Fruit fly (Drosophila melanogaster) whole organism, wandering third instar larva: ENCODE measurements around the gene yellow-e2.

Experiments
- Abd-B ChIP-seq: fragments of >200 bp; optimal IDR thresholded peaks from 2 replicates; lab custom pipeline; 2017; ENCODE audit warnings: missing biosample characterization, missing genetic modification characterization
- CG32264 ChIP-seq: fragments of 200-800 bp; sonication (Bioruptor generic); optimal IDR thresholded peaks from 2 replicates; lab custom pipeline; 2016; ENCODE audit warnings: missing biosample characterization, missing genetic modification characterization
- CG9705 ChIP-seq: fragments of 200-800 bp; sonication (Bioruptor generic); optimal IDR thresholded peaks from 2 replicates; lab custom pipeline; 2018; ENCODE audit warnings: missing biosample characterization, mild to moderate bottlenecking, missing genetic modification characterization
- CrebA ChIP-seq: fragments of 200-800 bp; sonication (Bioruptor generic); optimal IDR thresholded peaks from 2 replicates; lab custom pipeline; 2016; ENCODE audit warnings: missing biosample characterization, mild to moderate bottlenecking, missing genetic modification characterization, borderline replicate concordance
- Dfd ChIP-seq: fragments of >200 bp; optimal IDR thresholded peaks from 2 replicates; lab custom pipeline; 2017; ENCODE audit warnings: missing biosample characterization, missing genetic modification characterization
- Dif ChIP-seq: fragments of 200-275, 200-300 bp; sonication (Bioruptor generic); optimal IDR thresholded peaks from 2 replicates; lab custom pipeline; 2018; ENCODE audit warnings: missing biosample characterization, missing genetic modification characterization; ENCODE audit not compliant: partially characterized antibody
- GATAd ChIP-seq: sonication (Bioruptor generic); optimal IDR thresholded peaks from 2 replicates; lab custom pipeline; 2016; ENCODE audit warnings: missing biosample characterization, missing genetic modification characterization
- HLH106 ChIP-seq: fragments of 200-800 bp; optimal IDR thresholded peaks from 3 replicates; lab custom pipeline; 2019; ENCODE audit warnings: missing biosample characterization, mild to moderate bottlenecking, missing genetic modification characterization, moderate library complexity
- Hnf4 ChIP-seq: fragments of 200-800 bp; sonication (Bioruptor generic); optimal IDR thresholded peaks from 2 replicates; lab custom pipeline; 2016; ENCODE audit warnings: missing biosample characterization, mild to moderate bottlenecking, missing genetic modification characterization
- Hr78 ChIP-seq: fragments of >200 bp; optimal IDR thresholded peaks from 2 replicates; lab custom pipeline; 2017; ENCODE audit warnings: missing biosample characterization, missing genetic modification characterization
- Hr83 ChIP-seq: fragments of 200-300 bp; sonication (Bioruptor generic); optimal IDR thresholded peaks from 2 replicates; lab custom pipeline; 2016; ENCODE audit warnings: missing biosample characterization, mild to moderate bottlenecking, missing genetic modification characterization, moderate library complexity; ENCODE audit not compliant: poor library complexity, severe bottlenecking
- Jra ChIP-seq: sonication (Bioruptor generic); optimal IDR thresholded peaks from 2 replicates; lab custom pipeline; 2016; ENCODE audit warnings: missing biosample characterization, missing genetic modification characterization
- Mio ChIP-seq: sonication (Bioruptor generic); optimal IDR thresholded peaks from 2 replicates; lab custom pipeline; 2016; ENCODE audit warnings: missing biosample characterization, missing genetic modification characterization
- Myc ChIP-seq: fragments of >200 bp; optimal IDR thresholded peaks from 2 replicates; lab custom pipeline; 2017
- N ChIP-seq: fragments of >200 bp; optimal IDR thresholded peaks from 2 replicates; lab custom pipeline; 2018; ENCODE audit warnings: missing biosample characterization, missing external identifiers, missing genetic modification characterization
- OdsH ChIP-seq: fragments of 200-800 bp; sonication (Bioruptor generic); optimal IDR thresholded peaks from 2 replicates; lab custom pipeline; 2016; ENCODE audit warnings: missing biosample characterization, mild to moderate bottlenecking, missing genetic modification characterization
- Rel ChIP-seq, 2 experiments: fragments of 200-800 bp; sonication (Bioruptor generic) in 1 of 2; optimal IDR thresholded peaks; 2 replicates in 1 of 2; 3 replicates in 1 of 2; lab custom pipeline; 2016 to 2019; ENCODE audit warnings: mild to moderate bottlenecking in 2 of 2, missing biosample characterization in 2 of 2, missing genetic modification characterization in 2 of 2, moderate library complexity in 1 of 2
- Sp1 ChIP-seq: fragments of 200-800 bp; sonication (Bioruptor generic); optimal IDR thresholded peaks from 3 replicates; lab custom pipeline; 2019; ENCODE audit warnings: missing biosample characterization, mild to moderate bottlenecking, missing genetic modification characterization, moderate library complexity
- Vsx2 ChIP-seq: fragments of 200-300, 225-300 bp; sonication (Bioruptor generic); optimal IDR thresholded peaks from 2 replicates; lab custom pipeline; 2018; ENCODE audit warnings: missing biosample characterization, missing genetic modification characterization; ENCODE audit not compliant: partially characterized antibody
- br ChIP-seq: fragments of 200-800 bp; sonication (Bioruptor generic); optimal IDR thresholded peaks from 2 replicates; lab custom pipeline; 2016; ENCODE audit warnings: missing biosample characterization, missing genetic modification characterization
- brk ChIP-seq: fragments of 200-800 bp; sonication (Bioruptor generic); optimal IDR thresholded peaks from 2 replicates; lab custom pipeline; 2016; ENCODE audit warnings: missing biosample characterization, mild to moderate bottlenecking, missing genetic modification characterization
- dl ChIP-seq, 2 experiments: fragments of 175-275, 200-275 bp in 1 of 2; fragments of 200-275 bp in 1 of 2; sonication (Bioruptor generic); optimal IDR thresholded peaks; lab custom pipeline; 2018; ENCODE audit warnings: mild to moderate bottlenecking in 2 of 2, missing biosample characterization in 2 of 2, missing genetic modification characterization in 2 of 2, moderate library complexity in 2 of 2; ENCODE audit not compliant: partially characterized antibody in 2 of 2, insufficient read depth in 1 of 2
- dmrt93B ChIP-seq: fragments of 200-800 bp; sonication (Bioruptor generic); optimal IDR thresholded peaks from 2 replicates; lab custom pipeline; 2018; ENCODE audit warnings: missing biosample characterization, mild to moderate bottlenecking, missing genetic modification characterization
- dsf ChIP-seq: sonication (Bioruptor generic); optimal IDR thresholded peaks from 2 replicates; lab custom pipeline; 2016; ENCODE audit warnings: missing biosample characterization, missing genetic modification characterization, borderline replicate concordance
- ey ChIP-seq: fragments of 200-800 bp; sonication (Bioruptor generic); optimal IDR thresholded peaks from 2 replicates; lab custom pipeline; 2016; ENCODE audit warnings: missing biosample characterization, missing genetic modification characterization
- foxo ChIP-seq, 2 experiments: fragments of 200-800 bp; sonication (Bioruptor generic); optimal IDR thresholded peaks; 2 replicates in 1 of 2; 3 replicates in 1 of 2; lab custom pipeline; 2016 to 2017; ENCODE audit warnings: missing biosample characterization in 2 of 2, missing genetic modification characterization in 2 of 2
- fru ChIP-seq: fragments of 200-800 bp; sonication (Bioruptor generic); optimal IDR thresholded peaks from 3 replicates; lab custom pipeline; 2016; ENCODE audit warnings: missing biosample characterization, mild to moderate bottlenecking, missing genetic modification characterization
- h ChIP-seq: fragments of 200-800 bp; sonication (Bioruptor generic); optimal IDR thresholded peaks from 3 replicates; lab custom pipeline; 2016; ENCODE audit warnings: missing biosample characterization, mild to moderate bottlenecking, missing genetic modification characterization
- jim ChIP-seq: fragments of 175-275, 200-325 bp; sonication (Bioruptor generic); optimal IDR thresholded peaks from 2 replicates; lab custom pipeline; 2016; ENCODE audit warnings: missing biosample characterization, mild to moderate bottlenecking, missing genetic modification characterization
- lola ChIP-seq: fragments of >200 bp; optimal IDR thresholded peaks from 2 replicates; lab custom pipeline; 2017; ENCODE audit warnings: missing biosample characterization, missing genetic modification characterization
- pan ChIP-seq: fragments of >200 bp; optimal IDR thresholded peaks from 2 replicates; lab custom pipeline; 2017
- psq ChIP-seq: fragments of 200-800 bp; sonication (Bioruptor generic); optimal IDR thresholded peaks from 3 replicates; lab custom pipeline; 2017; ENCODE audit warnings: missing biosample characterization, mild to moderate bottlenecking, missing genetic modification characterization, moderate library complexity
- rgr ChIP-seq: fragments of 200-800 bp; sonication (Bioruptor generic); optimal IDR thresholded peaks from 3 replicates; lab custom pipeline; 2016; ENCODE audit warnings: missing biosample characterization, mild to moderate bottlenecking, missing genetic modification characterization
- sage ChIP-seq: fragments of 200-800 bp; sonication (Bioruptor generic); optimal IDR thresholded peaks from 2 replicates; lab custom pipeline; 2016; ENCODE audit warnings: missing biosample characterization, mild to moderate bottlenecking, missing genetic modification characterization
- sv ChIP-seq: fragments of 200-800 bp; sonication (Bioruptor generic); optimal IDR thresholded peaks from 3 replicates; lab custom pipeline; 2016; ENCODE audit warnings: missing biosample characterization, missing genetic modification characterization
- tai ChIP-seq: sonication (Bioruptor generic); optimal IDR thresholded peaks from 2 replicates; lab custom pipeline; 2016; ENCODE audit warnings: missing biosample characterization, missing genetic modification characterization
- usp ChIP-seq: fragments of >200 bp; optimal IDR thresholded peaks from 2 replicates; lab custom pipeline; 2017; ENCODE audit warnings: missing biosample characterization, missing genetic modification characterization
- woc ChIP-seq: sonication (Bioruptor generic); optimal IDR thresholded peaks from 2 replicates; lab custom pipeline; 2016; ENCODE audit warnings: missing biosample characterization, mild to moderate bottlenecking, missing genetic modification characterization

Gene yellow-e2

DNA sequence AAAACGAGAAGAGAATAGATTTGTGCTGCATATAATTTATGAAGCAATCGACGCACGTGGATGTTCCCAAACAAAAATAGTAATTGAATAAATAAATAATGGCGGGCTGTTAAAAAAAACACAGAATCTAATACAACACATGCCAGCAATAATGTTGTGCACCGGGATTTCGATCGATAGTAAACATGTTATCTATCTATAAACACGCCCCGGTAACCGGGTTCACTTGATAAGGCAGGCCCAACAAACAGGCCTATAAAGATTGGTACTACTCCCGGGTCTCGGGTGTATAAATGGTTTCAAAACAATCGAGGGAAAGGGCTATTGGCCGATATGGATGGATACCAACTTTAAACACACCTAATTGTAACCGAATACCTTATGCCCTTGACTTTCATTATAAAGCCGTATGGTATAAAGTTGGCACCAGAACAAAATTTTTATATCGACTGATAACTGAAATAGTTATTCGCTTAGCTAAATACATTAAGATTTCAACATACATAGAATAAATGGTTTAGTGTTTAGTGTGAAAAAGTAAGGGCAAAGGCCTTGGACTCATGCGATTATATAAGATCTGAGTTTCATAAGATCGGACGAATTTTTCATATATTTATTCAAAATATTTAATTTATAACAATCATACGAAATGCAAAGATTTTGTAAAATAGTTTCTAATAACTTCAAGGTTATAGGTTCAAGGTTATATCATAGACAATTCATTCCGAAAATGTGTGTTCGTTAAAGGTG, 41.0 kb downstream of the yellow-e2 start:
- no peak for TF ChIP-seq sage (GFP tag; lab: Kevin White, UChicago)
- TF ChIP-seq CrebA (GFP tag; lab: Kevin White, UChicago), result no peak
- no peak for TF ChIP-seq HLH106 (tag; lab: Kevin White, UChicago)
- TF ChIP-seq Myc (lab: Kevin White, UChicago), result no peak
- TF ChIP-seq N (GFP tag; lab: Kevin White, UChicago), result no peak
- no peak for TF ChIP-seq dsf (GFP tag; lab: Kevin White, UChicago)
- TF ChIP-seq psq (GFP tag; lab: Kevin White, UChicago), result no peak
- TF ChIP-seq tai (GFP tag; lab: Kevin White, UChicago), result no peak
- no peak for TF ChIP-seq woc (GFP tag; lab: Kevin White, UChicago)
- TF ChIP-seq dl (GFP tag; optimal IDR thresholded peaks at IDR 0.05; lab: Kevin White, UChicago; ENCODE audit: insufficient read depth in 1 of 2, partially characterized antibody in 2 of 2), result no peak
- TF ChIP-seq Vsx2 (GFP tag; lab: Kevin White, UChicago), result no peak
- TF ChIP-seq Sp1 (GFP tag; lab: Kevin White, UChicago), result no peak
- no peak for TF ChIP-seq Dif (GFP tag; lab: Kevin White, UChicago)
- TF ChIP-seq, all 38 proteins: peak for 0

DNA sequence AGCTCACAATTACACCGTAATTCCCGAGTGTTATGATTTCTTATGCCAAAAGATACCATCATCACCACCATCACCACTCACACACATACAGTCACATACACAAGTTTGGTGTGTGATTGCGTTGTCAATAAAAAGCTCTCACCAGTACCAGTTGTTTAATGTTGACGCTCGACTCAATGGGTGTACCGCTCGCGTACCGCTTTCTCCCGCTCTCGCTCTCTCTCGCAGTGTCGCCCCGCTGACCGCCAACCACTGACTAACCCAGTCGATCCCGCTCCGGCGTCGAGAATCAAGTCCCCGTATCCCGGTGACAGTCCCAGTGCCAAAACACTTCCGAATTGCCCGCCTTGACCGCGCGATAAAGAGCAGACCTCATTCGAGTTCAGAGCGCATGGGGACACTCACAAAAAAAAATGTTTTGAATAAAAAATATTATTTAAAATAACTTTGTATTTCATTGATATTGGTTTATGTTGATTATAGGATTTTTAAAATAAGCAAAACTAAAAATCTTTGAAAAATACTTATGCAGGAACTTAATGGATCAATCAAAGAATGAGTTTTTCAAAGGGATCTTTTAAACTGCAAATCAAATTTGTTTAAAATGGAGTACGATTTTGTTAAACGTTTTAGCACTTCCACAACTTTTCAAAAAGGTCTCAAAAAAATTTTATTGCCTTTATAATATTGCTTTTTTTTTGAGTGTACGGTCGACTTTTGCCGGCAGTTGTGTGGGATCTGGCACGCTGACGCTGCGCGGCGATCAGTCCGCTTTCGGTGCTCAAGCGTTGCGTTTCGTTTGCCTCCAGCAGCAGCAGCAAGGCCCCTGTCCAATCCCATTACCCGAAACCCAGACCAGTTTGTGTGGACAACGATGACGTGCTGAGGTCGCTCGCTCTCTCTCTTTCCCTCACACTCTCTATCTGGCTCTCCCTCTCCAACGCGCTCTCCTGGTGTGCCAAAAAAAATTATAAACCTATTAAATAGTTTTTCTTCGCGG, 42.3 kb downstream of the yellow-e2 start, which contains the start of gene Dic1:
Gene Dic1 (plus strand): TSS at position 764 of the 1,000 bp plus-strand sequence.
- TF ChIP-seq brk, result peak; percentile 92
- peak; percentile 93 for TF ChIP-seq tai (GFP tag; lab: Kevin White, UChicago)
- peak; percentile 96 for TF ChIP-seq Dif (GFP tag; lab: Kevin White, UChicago)
- TF ChIP-seq Jra, result peak; percentile 87
- peak; percentile 97 for TF ChIP-seq h (GFP tag; lab: Kevin White, UChicago)
- no peak for TF ChIP-seq pan (lab: Kevin White, UChicago)
- no peak for TF ChIP-seq Abd-B
- TF ChIP-seq Dfd (GFP tag; lab: Kevin White, UChicago), result peak; percentile 93
- TF ChIP-seq Hr83 (GFP tag; lab: Kevin White, UChicago), result peak; percentile 90
- TF ChIP-seq GATAd (GFP tag; lab: Kevin White, UChicago), result peak; percentile 39
- TF ChIP-seq CrebA (GFP tag; lab: Kevin White, UChicago), result peak; percentile 74
- TF ChIP-seq br (GFP tag; lab: Kevin White, UChicago), result peak; percentile 96
- peak; percentile 90 for TF ChIP-seq Hnf4
- TF ChIP-seq sage (GFP tag; lab: Kevin White, UChicago), result peak; percentile 83
- peak; percentile 91 for TF ChIP-seq CG9705
- TF ChIP-seq dsf (GFP tag; lab: Kevin White, UChicago), result peak; percentile 72
- peak; percentile 95 for TF ChIP-seq ey (GFP tag; lab: Kevin White, UChicago)
- peak; percentile 98 for TF ChIP-seq Sp1 (GFP tag; lab: Kevin White, UChicago)
- TF ChIP-seq fru (GFP tag; lab: Kevin White, UChicago), result peak; percentile 97
- TF ChIP-seq psq (GFP tag; lab: Kevin White, UChicago), result peak; percentile 96
- peak; percentile 93 for TF ChIP-seq Vsx2 (GFP tag; lab: Kevin White, UChicago)
- TF ChIP-seq Myc (lab: Kevin White, UChicago), result no peak
- no peak for TF ChIP-seq lola (GFP tag; lab: Kevin White, UChicago)
- peak in 1 of 2 experiments; percentile 98 for TF ChIP-seq foxo (GFP tag; optimal IDR thresholded peaks at IDR 0.05; lab: Kevin White, UChicago)
- peak; percentile 97 for TF ChIP-seq dmrt93B (GFP tag; lab: Kevin White, UChicago)
- TF ChIP-seq N (GFP tag; lab: Kevin White, UChicago), result no peak
- TF ChIP-seq Hr78 (GFP tag; lab: Kevin White, UChicago), result no peak
- peak; percentile 91 for TF ChIP-seq Rel (GFP tag; optimal IDR thresholded peaks at IDR 0.05; lab: Kevin White, UChicago)
- TF ChIP-seq Rel (tag; optimal IDR thresholded peaks at IDR 0.05; lab: Kevin White, UChicago), result peak; percentile 58
- peak; percentile 88 for TF ChIP-seq woc (GFP tag; lab: Kevin White, UChicago)
- TF ChIP-seq sv (GFP tag; lab: Kevin White, UChicago), result peak; percentile 97
- peak; percentile 97 for TF ChIP-seq rgr
- peak; percentile 96 for TF ChIP-seq HLH106 (tag; lab: Kevin White, UChicago)
- peak; percentile 42 for TF ChIP-seq Mio (GFP tag; lab: Kevin White, UChicago)
- TF ChIP-seq jim (GFP tag; lab: Kevin White, UChicago), result no peak
- no peak for TF ChIP-seq usp (GFP tag; lab: Kevin White, UChicago)
- TF ChIP-seq CG32264 (GFP tag; lab: Kevin White, UChicago), result peak; percentile 88
- TF ChIP-seq dl (GFP tag; optimal IDR thresholded peaks at IDR 0.05; lab: Kevin White, UChicago; ENCODE audit: insufficient read depth in 1 of 2, partially characterized antibody in 2 of 2), result peak; percentile 93 to 94
- TF ChIP-seq OdsH (GFP tag; lab: Kevin White, UChicago), result peak; percentile 98
- TF ChIP-seq, all 38 proteins: peak for 30
